Fruit fly (Drosophila melanogaster) whole organism, embryonic: ENCODE results near the gene CG17377.

ENCODE experiments used
- Aef1 ChIP-seq: fragments of 200-800 bp; sonication (Bioruptor generic); IDR thresholded peaks from 3 replicates; pipeline ENCODE4 v1.3.6; 2022; ENCODE audit warnings: missing biosample characterization, missing genetic modification characterization
- CG10431 ChIP-seq: fragments of 200-800 bp; sonication (Bioruptor generic); optimal IDR thresholded peaks from 3 replicates; lab custom pipeline; 2018; ENCODE audit warnings: missing biosample characterization, mild to moderate bottlenecking, missing genetic modification characterization
- CG12299 ChIP-seq: fragments of 200-800 bp; sonication (Bioruptor generic); optimal IDR thresholded peaks from 2 replicates; lab custom pipeline; 2018; ENCODE audit warnings: missing biosample characterization, mild to moderate bottlenecking, missing genetic modification characterization
- CG14441 ChIP-seq: fragments of 200-800 bp; sonication (Bioruptor generic); IDR thresholded peaks from 2 replicates; pipeline ENCODE4 v1.3.6; 2022; ENCODE audit warnings: missing biosample characterization, missing genetic modification characterization
- CG15269 ChIP-seq: fragments of 200-800 bp; sonication (Bioruptor generic); optimal IDR thresholded peaks from 2 replicates; lab custom pipeline; 2018; ENCODE audit warnings: missing biosample characterization, mild to moderate bottlenecking, missing genetic modification characterization, moderate library complexity
- CG15696 ChIP-seq: fragments of 200-800 bp; sonication (Bioruptor generic); optimal IDR thresholded peaks from 2 replicates; lab custom pipeline; 2019; ENCODE audit warnings: missing biosample characterization, mild to moderate bottlenecking, missing genetic modification characterization, moderate library complexity
- CG17186 ChIP-seq: fragments of 200-800 bp; sonication (Bioruptor generic); optimal IDR thresholded peaks from 3 replicates; lab custom pipeline; 2017; ENCODE audit warnings: missing biosample characterization, missing genetic modification reagents, missing genetic modification characterization
- CG17328 ChIP-seq: fragments of 200-800 bp; sonication (Bioruptor generic); IDR thresholded peaks from 2 replicates; pipeline ENCODE4 v1.3.6; 2022; ENCODE audit warnings: missing biosample characterization, missing genetic modification characterization
- CG17802 ChIP-seq: fragments of 200-800 bp; sonication (Bioruptor generic); optimal IDR thresholded peaks from 2 replicates; lab custom pipeline; 2018; ENCODE audit warnings: missing biosample characterization, mild to moderate bottlenecking, missing genetic modification characterization, moderate library complexity
- CG17829 ChIP-seq: fragments of 200-800 bp; optimal IDR thresholded peaks from 2 replicates; lab custom pipeline; 2019; ENCODE audit warnings: missing biosample characterization, mild to moderate bottlenecking, missing genetic modification characterization, moderate library complexity
- CG1832 ChIP-seq: fragments of 200-800 bp; sonication (Bioruptor generic); optimal IDR thresholded peaks from 2 replicates; lab custom pipeline; 2017; ENCODE audit warnings: missing biosample characterization, mild to moderate bottlenecking, missing genetic modification characterization, inconsistent platforms
- CG18599 ChIP-seq: fragments of 200-800 bp; sonication (Bioruptor generic); optimal IDR thresholded peaks from 3 replicates; lab custom pipeline; 2017; ENCODE audit warnings: missing biosample characterization, missing genetic modification characterization, mild to moderate bottlenecking, moderate library complexity, missing genetic modification reagents
- CG2116 ChIP-seq: fragments of 200-800 bp; sonication (Bioruptor generic); optimal IDR thresholded peaks from 3 replicates; lab custom pipeline; 2018; ENCODE audit warnings: missing biosample characterization, mild to moderate bottlenecking, missing genetic modification characterization
- CG2199 ChIP-seq: fragments of 200-800 bp; sonication (Bioruptor generic); IDR thresholded peaks from 3 replicates; pipeline ENCODE4 v1.3.6; 2022; ENCODE audit warnings: missing biosample characterization, missing genetic modification characterization
- CG32767 ChIP-seq: fragments of 200-800 bp; sonication (Bioruptor generic); IDR thresholded peaks from 2 replicates; pipeline ENCODE4 v1.3.6; 2022; ENCODE audit warnings: missing biosample characterization, missing genetic modification characterization
- CG34376 ChIP-seq: fragments of 200-800 bp; sonication (Bioruptor generic); optimal IDR thresholded peaks from 2 replicates; lab custom pipeline; 2018; ENCODE audit warnings: missing biosample characterization, mild to moderate bottlenecking, missing genetic modification characterization
- CG4328 ChIP-seq: fragments of 200-800 bp; sonication (Bioruptor generic); optimal IDR thresholded peaks from 3 replicates; lab custom pipeline; 2017; ENCODE audit warnings: missing biosample characterization, missing genetic modification reagents, missing genetic modification characterization
- CG6654 ChIP-seq: fragments of 200-800 bp; sonication (Bioruptor generic); optimal IDR thresholded peaks from 2 replicates; lab custom pipeline; 2017; ENCODE audit warnings: missing biosample characterization, mild to moderate bottlenecking, missing genetic modification characterization
- CG7357 ChIP-seq: fragments of 200-800 bp; sonication (Bioruptor generic); IDR thresholded peaks from 3 replicates; pipeline ENCODE4 v1.3.6; 2022; ENCODE audit warnings: missing biosample characterization, missing genetic modification characterization
- CG9609 ChIP-seq: fragments of 200-800 bp; sonication (Bioruptor generic); optimal IDR thresholded peaks from 3 replicates; lab custom pipeline; 2016; ENCODE audit warnings: missing biosample characterization, missing genetic modification characterization
- Ets97D ChIP-seq: fragments of 200-800 bp; sonication (Bioruptor generic); optimal IDR thresholded peaks from 3 replicates; lab custom pipeline; 2016; ENCODE audit warnings: missing biosample characterization, missing genetic modification characterization
- Max ChIP-seq: fragments of 200-800 bp; sonication (Bioruptor generic); optimal IDR thresholded peaks from 2 replicates; lab custom pipeline; 2016; ENCODE audit warnings: missing biosample characterization, mild to moderate bottlenecking, missing genetic modification characterization
- Myb ChIP-seq: fragments of 200-800 bp; sonication (Bioruptor generic); optimal IDR thresholded peaks from 2 replicates; lab custom pipeline; 2016; ENCODE audit warnings: missing biosample characterization, missing genetic modification characterization
- Rx ChIP-seq: fragments of 200-800 bp; sonication (Bioruptor generic); IDR thresholded peaks from 2 replicates; pipeline ENCODE4 v1.3.6; 2022; ENCODE audit warnings: missing biosample characterization, missing genetic modification characterization
- Sry-β ChIP-seq: fragments of 200-800 bp; sonication (Bioruptor generic); optimal IDR thresholded peaks from 2 replicates; lab custom pipeline; 2018; ENCODE audit warnings: missing biosample characterization, mild to moderate bottlenecking, missing genetic modification characterization, moderate library complexity
- Vsx1 ChIP-seq: fragments of 200-800 bp; sonication (Bioruptor generic); optimal IDR thresholded peaks from 2 replicates; lab custom pipeline; 2017; ENCODE audit warnings: missing biosample characterization, mild to moderate bottlenecking, missing genetic modification characterization, missing genetic modification reagents
- aop ChIP-seq: fragments of 200-800 bp; sonication (Bioruptor generic); IDR thresholded peaks from 2 replicates; pipeline ENCODE4 v1.3.6; 2022; ENCODE audit warnings: missing biosample characterization, missing genetic modification characterization
- bsh ChIP-seq, 2 experiments: fragments of 200-800 bp; sonication (Bioruptor generic); optimal IDR thresholded peaks; 2 replicates each; lab custom pipeline; 2017 to 2018; ENCODE audit warnings: mild to moderate bottlenecking in 2 of 2, missing biosample characterization in 2 of 2, missing genetic modification characterization in 2 of 2, moderate library complexity in 1 of 2
- dm ChIP-seq: fragments of 200-800 bp; sonication (Bioruptor generic); optimal IDR thresholded peaks from 3 replicates; lab custom pipeline; 2016; ENCODE audit warnings: missing biosample characterization, missing genetic modification characterization
- emc ChIP-seq: fragments of 200-800 bp; sonication (Bioruptor generic); optimal IDR thresholded peaks from 2 replicates; lab custom pipeline; 2016; ENCODE audit warnings: missing biosample characterization, missing genetic modification characterization
- exex ChIP-seq: fragments of 200-800 bp; sonication (Bioruptor generic); optimal IDR thresholded peaks from 4 replicates; lab custom pipeline; 2018; ENCODE audit warnings: missing biosample characterization, mild to moderate bottlenecking, missing genetic modification characterization, moderate library complexity
- eyg ChIP-seq: fragments of 200-800 bp; sonication (Bioruptor generic); optimal IDR thresholded peaks from 3 replicates; lab custom pipeline; 2016; ENCODE audit warnings: missing biosample characterization, missing genetic modification characterization
- fru ChIP-seq: fragments of >200 bp; optimal IDR thresholded peaks from 2 replicates; lab custom pipeline; 2017
- grau ChIP-seq: fragments of 200-800 bp; optimal IDR thresholded peaks from 3 replicates; lab custom pipeline; 2019; ENCODE audit warnings: missing biosample characterization, mild to moderate bottlenecking, missing genetic modification characterization, moderate library complexity
- grn ChIP-seq: fragments of 200-800 bp; sonication (Bioruptor generic); optimal IDR thresholded peaks from 3 replicates; lab custom pipeline; 2017; ENCODE audit warnings: missing biosample characterization, missing genetic modification characterization
- ham ChIP-seq: fragments of 200-800 bp; sonication (Bioruptor generic); IDR thresholded peaks from 2 replicates; pipeline ENCODE4 v1.3.6; 2022; ENCODE audit warnings: missing biosample characterization, missing genetic modification characterization
- hkb ChIP-seq, 2 experiments: fragments of 200-800 bp in 1 of 2; fragments of >200 bp in 1 of 2; sonication (Bioruptor generic) in 1 of 2; IDR thresholded peaks in 1 of 2; optimal IDR thresholded peaks in 1 of 2; 2 replicates each; pipeline versions ENCODE4 v1.3.6 to Lab custom; 2017 to 2022; ENCODE audit warnings: missing biosample characterization in 1 of 2, missing genetic modification characterization in 1 of 2
- insv ChIP-seq, 2 experiments: fragments of 200-800 bp; sonication (Bioruptor generic); optimal IDR thresholded peaks; 3 replicates each; lab custom pipeline; 2016 to 2018; ENCODE audit warnings: missing biosample characterization in 2 of 2, missing genetic modification characterization in 2 of 2
- lbe ChIP-seq: fragments of 200-800 bp; sonication (Bioruptor generic); optimal IDR thresholded peaks from 2 replicates; lab custom pipeline; 2016; ENCODE audit warnings: missing biosample characterization, mild to moderate bottlenecking, missing genetic modification characterization
- onecut ChIP-seq: fragments of 200-800 bp; sonication (Bioruptor generic); IDR thresholded peaks from 2 replicates; pipeline ENCODE4 v1.3.6; 2022; ENCODE audit warnings: missing biosample characterization, missing genetic modification characterization
- salm ChIP-seq: fragments of 200-800 bp; sonication (Bioruptor generic); optimal IDR thresholded peaks from 2 replicates; lab custom pipeline; 2018; ENCODE audit warnings: missing biosample characterization, mild to moderate bottlenecking, missing genetic modification characterization
- schlank ChIP-seq: fragments of 200-800 bp; sonication (Bioruptor generic); optimal IDR thresholded peaks from 2 replicates; lab custom pipeline; 2018; ENCODE audit warnings: missing biosample characterization, mild to moderate bottlenecking, missing genetic modification characterization
- scrt ChIP-seq: fragments of 200-800 bp; sonication (Bioruptor generic); optimal IDR thresholded peaks from 2 replicates; lab custom pipeline; 2018; ENCODE audit warnings: missing biosample characterization, mild to moderate bottlenecking, missing genetic modification characterization, moderate library complexity
- sd ChIP-seq: fragments of 200-800 bp; sonication (Bioruptor generic); optimal IDR thresholded peaks from 3 replicates; lab custom pipeline; 2018; ENCODE audit warnings: missing biosample characterization, mild to moderate bottlenecking, missing genetic modification characterization, moderate library complexity
- sens-2 ChIP-seq: fragments of 200-800 bp; sonication (Bioruptor generic); IDR thresholded peaks from 2 replicates; pipeline ENCODE4 v1.3.6; 2022; ENCODE audit warnings: missing biosample characterization, missing genetic modification characterization
- sqz ChIP-seq: fragments of 200-800 bp; sonication (Bioruptor generic); optimal IDR thresholded peaks from 3 replicates; lab custom pipeline; 2018; ENCODE audit warnings: missing biosample characterization, mild to moderate bottlenecking, missing genetic modification characterization
- ssp ChIP-seq: fragments of 200-800 bp; sonication (Bioruptor generic); IDR thresholded peaks from 2 replicates; pipeline ENCODE4 v1.3.6; 2022; ENCODE audit warnings: missing biosample characterization, missing genetic modification characterization
- sug ChIP-seq: fragments of 200-800 bp; optimal IDR thresholded peaks from 2 replicates; lab custom pipeline; 2019; ENCODE audit warnings: missing biosample characterization, mild to moderate bottlenecking, missing genetic modification characterization, moderate library complexity
- twi ChIP-seq: fragments of 200-800 bp; optimal IDR thresholded peaks from 2 replicates; lab custom pipeline; 2019; ENCODE audit warnings: missing biosample characterization, mild to moderate bottlenecking, missing genetic modification characterization, moderate library complexity
- tx ChIP-seq: fragments of 200-800 bp; sonication (Bioruptor generic); optimal IDR thresholded peaks from 2 replicates; lab custom pipeline; 2016; ENCODE audit warnings: missing biosample characterization, missing genetic modification characterization

Gene CG17377

DNA sequence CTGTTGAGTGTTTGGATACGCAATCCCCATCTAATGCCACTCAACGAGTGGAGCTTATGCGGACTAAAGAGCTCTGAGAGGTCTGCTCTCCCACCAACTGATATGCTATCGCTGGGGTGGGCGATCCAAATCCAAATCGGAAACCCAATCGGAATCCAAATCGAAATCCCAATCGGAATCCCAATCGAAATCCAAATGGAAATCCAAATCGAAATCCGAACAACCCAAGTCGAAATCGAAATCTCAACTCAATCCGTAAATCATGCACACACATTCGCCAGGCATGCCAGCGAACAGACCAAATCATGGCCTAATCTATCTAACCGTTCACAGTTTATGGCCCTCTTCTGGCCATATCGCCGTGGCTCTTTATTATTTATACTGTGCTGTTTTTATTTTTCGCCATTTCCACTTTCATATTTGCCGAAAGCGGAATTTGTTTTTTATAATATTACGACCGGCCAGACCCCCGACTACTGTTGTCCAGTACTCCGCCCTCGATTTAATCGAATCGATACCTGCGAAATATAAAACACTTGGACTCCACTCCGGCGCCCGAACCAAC lies 25.0 kb upstream of the CG17377 start:
- TF ChIP-seq exex: peak; percentile 84
- peak; percentile 86 for TF ChIP-seq sug (tag; lab: Kevin White, UChicago)
- no peak for TF ChIP-seq CG17802
- TF ChIP-seq Vsx1 (GFP tag; lab: Kevin White, UChicago): no peak
- peak; percentile 63 for TF ChIP-seq sens-2 (GFP tag; lab: Robert Waterston, UW)
- no peak for TF ChIP-seq aop (GFP tag; lab: Robert Waterston, UW)
- TF ChIP-seq ham (GFP tag; lab: Robert Waterston, UW): peak; percentile 37; the same call in 1 of the 2 replicates
- peak; percentile 43 to 95 for TF ChIP-seq insv (GFP tag; optimal IDR thresholded peaks at IDR 0.05; lab: Kevin White, UChicago)
- peak; percentile 73 for TF ChIP-seq CG34376
- TF ChIP-seq Rx (GFP tag; lab: Robert Waterston, UW): no peak
- TF ChIP-seq sd: peak; percentile 52
- no peak for TF ChIP-seq grau (tag; lab: Kevin White, UChicago)
- peak; percentile 60 for TF ChIP-seq grn (GFP tag; lab: Kevin White, UChicago)
- TF ChIP-seq schlank (tag; lab: Kevin White, UChicago): no peak
- no peak for TF ChIP-seq CG12299 (tag; lab: Kevin White, UChicago)
- TF ChIP-seq, all 482 proteins: peak for 8

DNA sequence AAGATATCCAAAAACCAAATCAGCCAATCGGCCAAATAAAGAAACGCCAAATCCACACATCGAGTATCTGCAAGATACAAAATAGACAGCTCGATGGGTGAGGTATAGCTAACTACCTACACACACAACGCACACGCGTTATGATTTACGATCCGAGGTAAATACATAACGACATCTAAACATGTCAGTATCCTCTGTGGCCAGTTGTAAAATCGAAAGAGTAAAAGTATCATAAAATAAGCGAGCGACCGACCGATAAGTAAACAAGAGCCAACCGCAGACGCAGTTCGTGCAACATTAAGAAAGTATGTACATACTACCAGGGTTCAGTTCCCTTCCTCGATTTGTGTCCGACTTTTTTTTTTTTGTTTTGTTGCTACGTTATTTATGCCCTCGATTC lies 23.7 kb upstream of the CG17377 start:
- TF ChIP-seq CG32767: no peak
- 0 out of 3 replicates have a peak, but pooled peaks have one; percentile 76 for TF ChIP-seq CG2199 (GFP tag; lab: Robert Waterston, UW)
- TF ChIP-seq insv (GFP tag; optimal IDR thresholded peaks at IDR 0.05; lab: Kevin White, UChicago): no peak
- TF ChIP-seq CG6654: no peak
- TF ChIP-seq bsh (GFP tag; optimal IDR thresholded peaks at IDR 0.05; lab: Kevin White, UChicago): no peak
- no peak for TF ChIP-seq scrt
- no peak for TF ChIP-seq emc (GFP tag; lab: Kevin White, UChicago)
- no peak for TF ChIP-seq CG14441 (GFP tag; lab: Robert Waterston, UW)
- no peak for TF ChIP-seq CG1832
- TF ChIP-seq sqz (GFP tag; lab: Kevin White, UChicago): no peak
- peak; percentile 36 for TF ChIP-seq CG10431
- peak; percentile 32 for TF ChIP-seq salm
- no peak for TF ChIP-seq Vsx1 (GFP tag; lab: Kevin White, UChicago)
- TF ChIP-seq CG18599: no peak
- TF ChIP-seq CG17186: no peak
- no peak for TF ChIP-seq CG7357 (GFP tag; lab: Robert Waterston, UW)
- no peak for TF ChIP-seq CG15269 (tag; lab: Kevin White, UChicago)
- TF ChIP-seq Aef1 (GFP tag; lab: Robert Waterston, UW): no peak
- peak; percentile 49 for TF ChIP-seq CG15696 (tag; lab: Kevin White, UChicago)
- TF ChIP-seq fru (lab: Kevin White, UChicago): no peak
- TF ChIP-seq twi (tag; lab: Kevin White, UChicago): no peak
- no peak for TF ChIP-seq Myb (GFP tag; lab: Kevin White, UChicago)
- TF ChIP-seq dm (GFP tag; lab: Kevin White, UChicago): no peak
- no peak for TF ChIP-seq onecut (GFP tag; lab: Robert Waterston, UW)
- no peak for TF ChIP-seq Ets97D
- TF ChIP-seq Sry-β (GFP tag; lab: Kevin White, UChicago): no peak
- TF ChIP-seq CG4328 (GFP tag; lab: Kevin White, UChicago): no peak
- no peak for TF ChIP-seq CG2116 (GFP tag; lab: Kevin White, UChicago)
- TF ChIP-seq ssp (GFP tag; lab: Robert Waterston, UW): no peak
- no peak for TF ChIP-seq CG17829
- TF ChIP-seq CG17328: no peak
- TF ChIP-seq hkb (optimal IDR thresholded peaks at IDR 0.05; lab: Kevin White, UChicago): no peak
- no peak for TF ChIP-seq hkb (GFP tag; IDR thresholded peaks at IDR 0.05; lab: Robert Waterston, UW)
- no peak for TF ChIP-seq lbe
- no peak for TF ChIP-seq eyg (GFP tag; lab: Kevin White, UChicago)
- TF ChIP-seq CG9609: no peak
- no peak for TF ChIP-seq tx (GFP tag; lab: Kevin White, UChicago)
- TF ChIP-seq Max (GFP tag; lab: Kevin White, UChicago): no peak
